Fruit fly (Drosophila melanogaster) whole organism: ENCODE measurements around the gene CG5937.

ENCODE experiments used
- CG8478 ChIP-seq: fragments of >200 bp; optimal IDR thresholded peaks from 2 replicates; lab custom pipeline; 2018; ENCODE audit warnings: inconsistent platforms
- Dll ChIP-seq: fragments of >200 bp; optimal IDR thresholded peaks from 2 replicates; lab custom pipeline; 2017

dm6 chrX:6059135-6059824 lies 19.5 kb downstream of the CG5937 start:
- TF ChIP-seq Dll (lab: Kevin White, UChicago) (no peak), CG8478 (lab: Kevin White, UChicago) (no peak)
